Fruit fly (Drosophila melanogaster) whole organism, embryonic: ENCODE results near the gene Tm1.

ENCODE experiments used
- Abd-B ChIP-seq: fragments of 200-800 bp; sonication (Bioruptor generic); optimal IDR thresholded peaks from 2 replicates; lab custom pipeline; 2018; ENCODE audit warnings: missing biosample characterization, mild to moderate bottlenecking, missing genetic modification characterization, moderate library complexity
- CG10147 ChIP-seq: fragments of 200-800 bp; sonication (Bioruptor generic); optimal IDR thresholded peaks from 2 replicates; lab custom pipeline; 2019; ENCODE audit warnings: missing biosample characterization, mild to moderate bottlenecking, missing genetic modification characterization, moderate library complexity
- CG10267 ChIP-seq: fragments of 200-800 bp; sonication (Bioruptor generic); optimal IDR thresholded peaks from 2 replicates; lab custom pipeline; 2018; ENCODE audit warnings: missing biosample characterization, mild to moderate bottlenecking, missing genetic modification characterization, moderate library complexity
- CG11085 ChIP-seq: fragments of 200-800 bp; sonication (Bioruptor generic); IDR thresholded peaks from 2 replicates; pipeline ENCODE4 v1.3.6; 2022; ENCODE audit warnings: missing biosample characterization, missing genetic modification characterization
- CG12299 ChIP-seq: fragments of 200-800 bp; sonication (Bioruptor generic); optimal IDR thresholded peaks from 2 replicates; lab custom pipeline; 2018; ENCODE audit warnings: missing biosample characterization, mild to moderate bottlenecking, missing genetic modification characterization
- CG13287 ChIP-seq: fragments of 200-800 bp; sonication (Bioruptor generic); IDR thresholded peaks from 2 replicates; pipeline ENCODE4 v1.3.6; 2022; ENCODE audit warnings: missing biosample characterization, missing genetic modification characterization; ENCODE audit not compliant: partially characterized antibody
- CG14050 ChIP-seq: fragments of 200-800 bp; sonication (Bioruptor generic); IDR thresholded peaks from 3 replicates; pipeline ENCODE4 v1.3.6; 2022; ENCODE audit warnings: missing biosample characterization, missing genetic modification characterization
- CG14667 ChIP-seq: fragments of 200-800 bp; sonication (Bioruptor generic); IDR thresholded peaks from 2 replicates; pipeline ENCODE4 v1.3.6; 2022; ENCODE audit warnings: missing biosample characterization, missing genetic modification characterization
- CG15601 ChIP-seq: fragments of 200-800 bp; sonication (Bioruptor generic); optimal IDR thresholded peaks from 3 replicates; lab custom pipeline; 2019; ENCODE audit warnings: missing biosample characterization, mild to moderate bottlenecking, missing genetic modification characterization, moderate library complexity
- CG18011 ChIP-seq: fragments of 200-800 bp; sonication (Bioruptor generic); optimal IDR thresholded peaks from 2 replicates; lab custom pipeline; 2017; ENCODE audit warnings: missing biosample characterization, missing genetic modification characterization, mild to moderate bottlenecking, moderate library complexity, missing genotype
- CG18619 ChIP-seq: fragments of 200-800 bp; sonication (Bioruptor generic); optimal IDR thresholded peaks from 3 replicates; lab custom pipeline; 2017; ENCODE audit warnings: missing biosample characterization, mild to moderate bottlenecking, missing genetic modification characterization
- CG2116 ChIP-seq: fragments of 200-800 bp; sonication (Bioruptor generic); optimal IDR thresholded peaks from 3 replicates; lab custom pipeline; 2018; ENCODE audit warnings: missing biosample characterization, mild to moderate bottlenecking, missing genetic modification characterization
- CG2120 ChIP-seq: fragments of 200-800 bp; sonication (Bioruptor generic); optimal IDR thresholded peaks from 3 replicates; lab custom pipeline; 2016; ENCODE audit warnings: missing biosample characterization, missing genetic modification characterization
- CG32767 ChIP-seq: fragments of 200-800 bp; sonication (Bioruptor generic); IDR thresholded peaks from 2 replicates; pipeline ENCODE4 v1.3.6; 2022; ENCODE audit warnings: missing biosample characterization, missing genetic modification characterization
- CG3726 ChIP-seq: fragments of 200-800 bp; sonication (Bioruptor generic); IDR thresholded peaks from 3 replicates; pipeline ENCODE4, ENCODE4 v1.3.6; 2022; ENCODE audit warnings: missing biosample characterization, missing genetic modification characterization
- CG3995 ChIP-seq: fragments of 200-800 bp; sonication (Bioruptor generic); optimal IDR thresholded peaks from 3 replicates; lab custom pipeline; 2016; ENCODE audit warnings: missing biosample characterization, missing genetic modification characterization
- CG43689 ChIP-seq: fragments of 200-800 bp; sonication (Bioruptor generic); IDR thresholded peaks from 2 replicates; pipeline ENCODE4 v1.3.6; 2022; ENCODE audit warnings: missing biosample characterization, missing genetic modification characterization
- CG4730 ChIP-seq: fragments of 200-800 bp; sonication (Bioruptor generic); IDR thresholded peaks from 2 replicates; pipeline ENCODE4 v1.3.6; 2022; ENCODE audit warnings: missing biosample characterization, missing genetic modification characterization
- CG7839 ChIP-seq: fragments of 200-800 bp; sonication (Bioruptor generic); optimal IDR thresholded peaks from 3 replicates; lab custom pipeline; 2018; ENCODE audit warnings: missing biosample characterization, mild to moderate bottlenecking, missing genetic modification characterization, moderate library complexity
- CG7963 ChIP-seq: fragments of 200-800 bp; sonication (Bioruptor generic); IDR thresholded peaks from 3 replicates; pipeline ENCODE4 v1.3.6; 2022; ENCODE audit warnings: missing biosample characterization, missing genetic modification characterization; ENCODE audit not compliant: partially characterized antibody
- CG9437 ChIP-seq: fragments of 200-800 bp; sonication (Bioruptor generic); optimal IDR thresholded peaks from 2 replicates; lab custom pipeline; 2018; ENCODE audit warnings: missing biosample characterization, mild to moderate bottlenecking, missing genetic modification characterization
- CTCF ChIP-seq: fragments of 200-800 bp; sonication (Bioruptor generic); optimal IDR thresholded peaks from 2 replicates; lab custom pipeline; 2017; ENCODE audit warnings: missing biosample characterization, mild to moderate bottlenecking, missing genetic modification characterization, moderate library complexity
- D19A ChIP-seq: fragments of 200-800 bp; optimal IDR thresholded peaks from 3 replicates; lab custom pipeline; 2019; ENCODE audit warnings: missing biosample characterization, mild to moderate bottlenecking, missing genetic modification characterization, moderate library complexity
- Doc3 ChIP-seq: fragments of 200-800 bp; sonication (Bioruptor generic); IDR thresholded peaks from 3 replicates; pipeline ENCODE4 v1.3.6; 2022; ENCODE audit warnings: missing biosample characterization, missing genetic modification characterization; ENCODE audit not compliant: partially characterized antibody
- Drgx ChIP-seq: fragments of 200-800 bp; sonication (Bioruptor generic); IDR thresholded peaks from 2 replicates; pipeline ENCODE4 v1.3.6; 2022; ENCODE audit warnings: missing biosample characterization, missing genetic modification characterization
- E2f2 ChIP-seq: fragments of 200-800 bp; sonication (Bioruptor generic); IDR thresholded peaks from 2 replicates; pipeline ENCODE4 v1.3.6; 2022; ENCODE audit warnings: missing biosample characterization, missing genetic modification characterization
- Fer2 ChIP-seq: fragments of 200-800 bp; sonication (Bioruptor generic); optimal IDR thresholded peaks from 2 replicates; lab custom pipeline; 2018; ENCODE audit warnings: missing biosample characterization, mild to moderate bottlenecking, missing genetic modification characterization, moderate library complexity
- MBD-R2 ChIP-seq: fragments of 200-800 bp; sonication (Bioruptor generic); IDR thresholded peaks from 2 replicates; pipeline ENCODE4 v1.3.6; 2022; ENCODE audit warnings: missing biosample characterization, missing genetic modification characterization
- Med ChIP-seq: fragments of 200-800 bp; sonication (Bioruptor generic); peaks from one replicate; lab custom pipeline; 2016; ENCODE audit warnings: missing biosample characterization, missing genetic modification characterization, mild to moderate bottlenecking, inconsistent platforms, moderate library complexity
- Mrtf ChIP-seq: fragments of 200-800 bp; sonication (Bioruptor generic); IDR thresholded peaks from 3 replicates; pipeline ENCODE4 v1.3.6; 2022; ENCODE audit warnings: missing biosample characterization, missing genetic modification characterization
- Neu2 ChIP-seq: fragments of 200-800 bp; sonication (Bioruptor generic); optimal IDR thresholded peaks from 3 replicates; lab custom pipeline; 2016; ENCODE audit warnings: missing biosample characterization, missing genetic modification characterization, borderline replicate concordance
- Nf-YA ChIP-seq: fragments of 200-800 bp; sonication (Bioruptor generic); IDR thresholded peaks from 2 replicates; pipeline ENCODE4 v1.3.6; 2022; ENCODE audit warnings: missing biosample characterization, missing genetic modification characterization
- Opbp ChIP-seq: fragments of 200-800 bp; sonication (Bioruptor generic); IDR thresholded peaks from 3 replicates; pipeline ENCODE4 v1.3.6; 2022; ENCODE audit warnings: missing biosample characterization, missing genetic modification characterization; ENCODE audit not compliant: partially characterized antibody
- PHDP ChIP-seq: fragments of 200-800 bp; sonication (Bioruptor generic); optimal IDR thresholded peaks from 3 replicates; lab custom pipeline; 2018; ENCODE audit warnings: missing biosample characterization, mild to moderate bottlenecking, missing genetic modification characterization, moderate library complexity
- Scr ChIP-seq: fragments of 200-800 bp; sonication (Bioruptor generic); IDR thresholded peaks from 2 replicates; pipeline ENCODE4 v1.3.6; 2022; ENCODE audit warnings: missing biosample characterization, missing genetic modification characterization; ENCODE audit not compliant: partially characterized antibody
- al ChIP-seq: fragments of 200-800 bp; sonication (Bioruptor generic); IDR thresholded peaks from 2 replicates; pipeline ENCODE4 v1.3.6; 2022; ENCODE audit warnings: missing biosample characterization, missing genetic modification characterization
- dimm ChIP-seq: fragments of 200-800 bp; sonication (Bioruptor generic); IDR thresholded peaks from 2 replicates; pipeline ENCODE4 v1.3.6; 2022; ENCODE audit warnings: missing biosample characterization, missing genetic modification characterization
- dmrt99B ChIP-seq: fragments of 200-800 bp; sonication (Bioruptor generic); optimal IDR thresholded peaks from 2 replicates; lab custom pipeline; 2018; ENCODE audit warnings: missing biosample characterization, mild to moderate bottlenecking, missing genetic modification characterization, moderate library complexity
- dpn ChIP-seq, 2 experiments: fragments of 200-800 bp; sonication (Bioruptor generic); optimal IDR thresholded peaks; 3 replicates each; lab custom pipeline; 2016; ENCODE audit warnings: missing biosample characterization in 2 of 2, missing genetic modification characterization in 2 of 2
- lbe ChIP-seq: fragments of 200-800 bp; sonication (Bioruptor generic); optimal IDR thresholded peaks from 2 replicates; lab custom pipeline; 2016; ENCODE audit warnings: missing biosample characterization, mild to moderate bottlenecking, missing genetic modification characterization
- org-1 ChIP-seq: fragments of 200-800 bp; sonication (Bioruptor generic); optimal IDR thresholded peaks from 2 replicates; lab custom pipeline; 2017; ENCODE audit warnings: missing biosample characterization, missing genetic modification characterization
- otp ChIP-seq: fragments of 200-800 bp; sonication (Bioruptor generic); IDR thresholded peaks from 3 replicates; pipeline ENCODE4, ENCODE4 v1.3.6; 2022; ENCODE audit warnings: missing biosample characterization, missing genetic modification characterization
- pho ChIP-seq: fragments of 200-800 bp; sonication (Bioruptor generic); optimal IDR thresholded peaks from 2 replicates; lab custom pipeline; 2016; ENCODE audit warnings: missing biosample characterization, missing genetic modification characterization
- phol ChIP-seq: fragments of 200-800 bp; sonication (Bioruptor generic); optimal IDR thresholded peaks from 3 replicates; lab custom pipeline; 2018; ENCODE audit warnings: missing biosample characterization, mild to moderate bottlenecking, missing genetic modification characterization, moderate library complexity
- pzg ChIP-seq: fragments of 200-800 bp; sonication (Bioruptor generic); optimal IDR thresholded peaks from 3 replicates; lab custom pipeline; 2018; ENCODE audit warnings: missing biosample characterization, mild to moderate bottlenecking, missing genetic modification characterization, moderate library complexity
- shn ChIP-seq: fragments of 200-800 bp; sonication (Bioruptor generic); optimal IDR thresholded peaks from 3 replicates; lab custom pipeline; 2016; ENCODE audit warnings: missing biosample characterization, missing genetic modification characterization
- twi ChIP-seq: fragments of 200-800 bp; optimal IDR thresholded peaks from 2 replicates; lab custom pipeline; 2019; ENCODE audit warnings: missing biosample characterization, mild to moderate bottlenecking, missing genetic modification characterization, moderate library complexity
- wek ChIP-seq: fragments of 200-800 bp; sonication (Bioruptor generic); optimal IDR thresholded peaks from 3 replicates; lab custom pipeline; 2018; ENCODE audit warnings: missing biosample characterization, mild to moderate bottlenecking, missing genetic modification characterization, moderate library complexity
- wor ChIP-seq: fragments of 200-800 bp; sonication (Bioruptor generic); IDR thresholded peaks from 2 replicates; pipeline ENCODE4 v1.3.6; 2022; ENCODE audit warnings: missing biosample characterization, missing genetic modification characterization
- zen2 ChIP-seq: fragments of 200-800 bp; sonication (Bioruptor generic); IDR thresholded peaks from 3 replicates; pipeline ENCODE4 v1.3.6; 2022; ENCODE audit warnings: missing biosample characterization, missing genetic modification characterization; ENCODE audit not compliant: partially characterized antibody

The Tm1 gene

dm6 chr3R:15275158-15275623 is 2.8 kb upstream of the Tm1 start, which contains the start of the genes Cp190 and CG4338 (continued):
- TF ChIP-seq CG7839 (tag; lab: Kevin White, UChicago) (peak; percentile 99), CG2120 (GFP tag; lab: Kevin White, UChicago) (peak; percentile 97), CG3995 (peak; percentile 84), CG15601 (peak; percentile 98), Mrtf (GFP tag; lab: Robert Waterston, UW) (peak; percentile 94), Nf-YA (GFP tag; lab: Robert Waterston, UW) (peak; percentile 87), CG14667 (peak; percentile 93), twi (tag; lab: Kevin White, UChicago) (peak; percentile 98), CTCF (GFP tag; lab: Kevin White, UChicago) (peak; percentile 68), E2f2 (GFP tag; lab: Robert Waterston, UW) (peak; percentile 85), Fer2 (tag; lab: Kevin White, UChicago) (peak; percentile 99), shn (GFP tag; lab: Kevin White, UChicago) (peak; percentile 84), CG10147 (GFP tag; lab: Kevin White, UChicago) (peak; percentile 98), CG2116 (GFP tag; lab: Kevin White, UChicago) (peak; percentile 99), Abd-B (GFP tag; lab: Kevin White, UChicago) (peak; percentile 99), otp (GFP tag; lab: Robert Waterston, UW) (peak; percentile 91), CG4730 (GFP tag; lab: Robert Waterston, UW) (no peak; the same call in none of the 2 replicates), CG18011 (GFP tag; lab: Kevin White, UChicago) (peak; percentile 88), wek (GFP tag; lab: Kevin White, UChicago) (peak; percentile 86), CG7963 (GFP tag; lab: Robert Waterston, UW) (peak; percentile 68; the same call in 2 of the 3 replicates), CG12299 (tag; lab: Kevin White, UChicago) (peak; percentile 99), Drgx (GFP tag; lab: Robert Waterston, UW) (peak; percentile 95), dimm (GFP tag; lab: Robert Waterston, UW) (peak; percentile 88), lbe (GFP tag; lab: Kevin White, UChicago) (peak; percentile 95), CG43689 (GFP tag; lab: Robert Waterston, UW) (peak; percentile 85; the same call in 1 of the 2 replicates), phol (peak; percentile 100), Opbp (GFP tag; lab: Robert Waterston, UW) (peak; percentile 80), D19A (tag; lab: Kevin White, UChicago) (peak; percentile 96), dpn (GFP tag; optimal IDR thresholded peaks at IDR 0.05; lab: Kevin White, UChicago) (peak; percentile 94 to 98), zen2 (GFP tag; lab: Robert Waterston, UW) (no peak; the same call in 2 of the 3 replicates), CG32767 (peak; percentile 96), Doc3 (GFP tag; lab: Robert Waterston, UW) (peak; percentile 61; the same call in 2 of the 3 replicates), org-1 (GFP tag; lab: Kevin White, UChicago) (peak; percentile 96), MBD-R2 (GFP tag; lab: Robert Waterston, UW) (peak; percentile 98), Med (GFP tag; lab: Kevin White, UChicago) (peak; percentile 98), Neu2 (GFP tag; lab: Kevin White, UChicago) (no peak), wor (GFP tag; lab: Robert Waterston, UW) (peak; percentile 95), CG9437 (peak; percentile 96), CG11085 (GFP tag; lab: Robert Waterston, UW) (peak; percentile 92), CG3726 (GFP tag; lab: Robert Waterston, UW) (peak; percentile 96), CG10267 (tag; lab: Kevin White, UChicago) (peak; percentile 96), PHDP (peak; percentile 99), pzg (GFP tag; lab: Kevin White, UChicago) (peak; percentile 78), CG13287 (peak; percentile 80), CG14050 (peak; percentile 91), pho (GFP tag; lab: Kevin White, UChicago) (peak; percentile 94), dmrt99B (peak; percentile 98), al (peak; percentile 96), CG18619 (GFP tag; lab: Kevin White, UChicago) (peak; percentile 98), Scr (GFP tag; lab: Robert Waterston, UW) (peak; percentile 76)
